Worm (Caenorhabditis elegans): ENCODE measurements around the gene nhx-2.

DNA sequence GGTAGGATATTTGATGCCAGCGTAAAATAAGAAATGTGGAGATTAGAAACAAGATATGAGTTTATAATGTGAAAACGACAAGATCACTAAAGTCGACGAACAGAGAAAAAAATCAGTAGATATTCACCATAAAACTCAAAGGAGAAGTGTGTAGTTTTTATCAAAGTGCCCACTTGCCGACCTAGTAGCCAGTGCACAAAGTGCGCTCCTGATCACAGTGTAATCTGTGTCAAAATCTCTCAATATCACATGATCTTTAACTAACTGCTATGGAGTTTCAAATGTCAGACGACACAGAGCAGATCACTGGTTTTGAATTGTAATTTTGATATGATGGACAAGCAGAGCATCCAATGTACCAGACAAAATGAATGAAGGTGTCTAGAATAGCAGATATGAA is 26.7 kb upstream of the nhx-2 start:
- TF ChIP-seq T22C8.4 (GFP tag; IDR thresholded peaks at IDR 0.05) = no peak
- TF ChIP-seq ztf-23 (GFP tag; IDR thresholded peaks at IDR 0.05) = no peak
- TF ChIP-seq med-1 (GFP tag; optimal IDR thresholded peaks at IDR 0.05; ENCODE audit: insufficient read depth) = no peak
- TF ChIP-seq tab-1 (GFP tag; IDR thresholded peaks at IDR 0.05) = no peak
- no peak for TF ChIP-seq klf-2 (GFP tag; conservative IDR thresholded peaks at IDR 0.05)
